Fruit fly (Drosophila melanogaster) ovary, adult (tissue): ENCODE data around the gene CG13894.

Experiments
- CG17801 ChIP-seq: fragments of 200-800 bp; optimal IDR thresholded peaks from 2 replicates; lab custom pipeline; 2019; ENCODE audit warnings: missing biosample characterization, mild to moderate bottlenecking, missing genetic modification characterization, moderate library complexity; ENCODE audit not compliant: partially characterized antibody

CG13894 gene

dm6 chr3L:681793-682369 is 17.1 kb downstream of the CG13894 start:
- TF ChIP-seq CG17801 (GFP tag; lab: Kevin White, UChicago): peak; percentile 49

dm6 chr3L:680258-680657 is 18.7 kb downstream of the CG13894 start, which contains the start of gene CG17129:
Gene CG17129 (minus strand): TSS chr3L:680326.
- TF ChIP-seq CG17801 (GFP tag; lab: Kevin White, UChicago): peak; percentile 70

DNA sequence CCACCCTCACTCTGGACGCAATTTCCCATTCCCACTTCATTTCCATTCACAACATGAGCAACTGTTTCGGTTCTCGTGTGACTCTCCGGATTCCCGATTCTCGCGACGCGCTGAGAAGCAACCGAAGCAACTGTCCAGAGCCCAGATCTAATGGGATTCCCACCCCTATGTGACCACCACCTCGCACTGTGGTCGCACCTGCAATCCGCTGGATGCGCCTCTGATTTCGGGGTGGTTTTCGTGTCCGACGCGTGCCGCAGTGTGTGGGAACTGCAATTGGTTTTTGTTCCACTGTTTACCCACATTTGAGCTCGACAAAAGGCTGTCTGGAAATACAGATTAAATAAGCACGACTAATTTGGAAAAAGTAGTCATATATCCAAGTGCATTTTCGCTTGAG is 23.1 kb downstream of the CG13894 start:
- no peak for TF ChIP-seq CG17801 (GFP tag; lab: Kevin White, UChicago)

- TF ChIP-seq CG17801 (GFP tag; lab: Kevin White, UChicago): no peak
Measured at dm6 chr3L:673324-673723, 25.6 kb downstream of the CG13894 start.

DNA sequence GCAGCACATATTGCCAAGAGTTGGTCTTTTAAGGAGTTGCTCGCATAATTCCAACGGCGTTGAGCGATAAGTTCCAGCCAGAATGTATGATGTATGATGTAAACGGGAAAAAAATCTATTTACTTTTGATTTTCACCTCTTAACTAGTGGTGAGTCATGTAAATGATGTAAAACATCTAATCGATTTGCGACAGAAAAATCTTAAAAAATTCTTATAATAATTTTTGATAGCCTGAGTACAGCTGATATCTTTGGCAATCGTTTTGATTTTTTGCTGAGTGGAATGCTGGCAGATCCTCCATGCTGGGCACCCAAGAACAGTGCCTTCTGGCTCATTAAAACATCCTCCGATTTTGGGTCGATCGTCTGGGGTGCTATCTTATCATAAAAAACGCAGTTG is 32.4 kb downstream of the CG13894 start:
- no peak for TF ChIP-seq CG17801 (GFP tag; lab: Kevin White, UChicago)

DNA sequence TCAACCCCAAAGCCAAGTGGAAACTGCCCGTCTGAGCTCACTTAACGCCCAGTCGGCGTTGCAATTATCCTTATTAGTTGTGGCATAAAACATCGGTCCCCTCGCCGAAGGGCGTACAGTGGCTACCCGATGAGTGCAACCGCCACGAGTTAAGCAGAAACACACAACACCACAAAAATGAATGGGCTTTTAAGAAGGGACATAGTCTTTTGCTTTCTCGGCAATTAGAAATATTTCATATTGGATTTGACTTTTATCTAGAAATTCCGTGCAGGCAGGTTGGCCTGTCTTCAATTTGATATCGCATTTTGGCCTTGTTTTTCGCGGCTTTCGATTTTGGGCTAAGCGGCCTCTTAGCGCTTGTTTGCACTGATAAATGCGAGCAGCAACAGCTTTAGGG is 35.1 kb downstream of the CG13894 start:
- no peak for TF ChIP-seq CG17801 (GFP tag; lab: Kevin White, UChicago)

DNA sequence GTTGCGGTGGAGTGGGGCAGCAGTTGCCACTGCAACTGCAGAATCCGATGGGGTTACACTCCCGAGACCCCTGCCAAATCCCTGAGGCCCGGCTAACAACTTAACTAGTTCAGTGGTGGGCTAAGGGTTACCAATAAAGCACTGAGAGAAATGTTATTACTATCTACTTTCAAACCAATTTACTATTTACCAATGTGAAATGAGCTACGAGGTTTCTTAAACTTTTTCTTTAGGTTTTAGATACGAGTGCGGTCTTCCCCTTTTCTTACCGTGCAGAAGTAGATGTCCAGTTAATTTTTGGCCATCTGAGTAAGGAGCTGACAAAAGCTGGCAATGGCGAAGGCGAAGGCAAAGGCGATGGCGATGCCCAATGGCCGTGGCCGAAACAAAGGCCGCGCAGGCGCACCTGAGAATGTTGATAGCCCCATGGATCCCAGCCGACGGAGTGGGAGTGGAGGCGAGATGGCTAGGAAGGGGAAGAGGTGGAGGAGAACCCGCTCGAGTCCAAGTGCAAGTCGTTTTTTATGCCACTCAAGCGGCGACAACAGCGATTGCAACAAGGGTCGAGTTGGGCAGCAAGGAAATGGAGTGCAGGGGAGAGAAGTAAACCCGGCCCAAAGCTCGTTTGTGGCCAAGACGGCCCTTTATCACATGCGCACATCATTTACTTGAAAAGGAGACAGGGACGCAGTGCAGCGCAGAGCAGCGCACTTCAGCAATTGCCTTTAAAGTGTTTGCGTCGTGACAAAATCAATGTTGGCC is 38.4 kb downstream of the CG13894 start:
- no peak for TF ChIP-seq CG17801 (GFP tag; lab: Kevin White, UChicago)

DNA sequence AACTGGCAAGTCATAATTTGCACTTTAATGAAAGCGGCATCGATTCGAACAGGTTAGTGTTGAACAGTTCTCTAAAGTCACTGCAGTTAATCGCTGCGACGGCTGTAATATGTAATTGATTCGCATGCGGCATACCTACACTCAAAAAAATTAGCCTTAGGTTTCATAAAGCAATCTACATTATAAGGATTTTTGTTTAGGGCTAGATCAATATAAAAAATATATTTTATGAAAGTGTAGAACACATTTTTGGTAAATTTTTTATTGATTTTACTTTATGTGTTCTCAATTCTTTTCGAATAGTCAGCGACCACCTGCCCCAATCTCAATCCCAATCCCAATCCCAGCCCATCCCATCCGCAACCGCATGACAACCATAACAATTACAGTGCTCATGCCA is 40.7 kb downstream of the CG13894 start:
- no peak for TF ChIP-seq CG17801 (GFP tag; lab: Kevin White, UChicago)

- peak; percentile 95 for TF ChIP-seq CG17801 (GFP tag; lab: Kevin White, UChicago)
Measured at dm6 chr3L:654019-654418, 44.9 kb downstream of the CG13894 start, which contains the start of the genes MED30 and Rev1. Gene MED30 (minus strand): TSS chr3L:654089. Gene Rev1 (plus strand): TSS chr3L:654363.

DNA sequence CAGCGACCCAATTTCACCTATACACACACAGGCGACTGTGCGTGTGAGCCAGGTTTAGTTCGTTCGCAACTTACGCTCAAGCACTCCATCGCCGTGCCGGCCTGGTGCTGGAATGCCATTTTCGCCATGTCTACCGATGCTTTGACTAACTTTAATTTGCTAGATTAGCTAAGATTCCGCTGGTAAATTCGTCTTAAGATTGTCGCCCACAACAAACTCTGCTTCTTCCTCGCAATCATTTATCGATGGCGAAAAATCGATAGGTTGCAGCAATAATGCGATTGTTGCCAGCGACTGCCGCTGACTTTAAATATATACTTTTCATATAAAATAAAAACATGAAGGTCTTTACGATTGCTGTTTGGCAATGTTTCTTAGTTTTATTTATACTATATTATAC is 46.3 kb downstream of the CG13894 start, which contains the start of gene CG3402:
Gene CG3402, minus strand, starts transcription at position 245 of the 400 bp plus-strand sequence.
- TF ChIP-seq CG17801 (GFP tag; lab: Kevin White, UChicago): no peak

DNA sequence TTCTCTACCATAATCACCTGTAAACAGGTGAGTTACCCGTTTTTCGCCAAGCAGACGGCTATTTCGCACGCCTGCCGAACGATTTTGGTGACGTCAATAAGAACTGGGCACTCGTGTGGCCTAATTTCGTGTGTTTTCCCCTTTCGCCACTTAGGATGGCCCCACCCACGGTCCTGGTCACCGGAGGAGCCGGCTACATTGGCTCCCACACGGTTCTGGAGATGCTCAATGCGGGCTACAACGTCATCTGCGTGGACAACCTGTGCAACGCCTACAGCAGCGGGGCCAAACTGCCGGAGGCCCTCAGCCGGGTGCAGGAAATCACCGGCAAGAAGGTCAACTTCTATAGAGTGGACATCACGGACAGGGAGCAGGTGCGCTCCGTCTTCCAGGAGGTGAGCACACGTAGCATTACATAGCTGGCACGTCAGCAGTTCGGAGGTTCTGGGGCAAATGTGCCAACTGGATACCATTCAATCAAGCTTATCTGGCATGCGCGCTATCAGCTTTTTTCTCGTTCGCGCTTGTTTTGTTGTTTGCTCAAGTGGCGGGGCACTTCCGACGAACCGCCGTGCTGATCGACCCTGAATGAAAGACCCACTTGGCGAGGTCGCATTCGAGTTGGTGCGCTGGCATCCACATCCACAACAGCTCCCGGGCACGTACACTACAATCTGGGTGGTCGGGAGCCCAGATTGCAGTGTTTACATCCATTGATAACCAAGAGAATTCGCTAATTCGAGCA is 49.7 kb downstream of the CG13894 start:
- TF ChIP-seq CG17801 (GFP tag; lab: Kevin White, UChicago): no peak

dm6 chr3L:648155-649024 is 50.6 kb downstream of the CG13894 start, which contains the start of gene Gale:
Gene Gale (plus strand): TSS chr3L:648555.
- no peak for TF ChIP-seq CG17801 (GFP tag; lab: Kevin White, UChicago)

DNA sequence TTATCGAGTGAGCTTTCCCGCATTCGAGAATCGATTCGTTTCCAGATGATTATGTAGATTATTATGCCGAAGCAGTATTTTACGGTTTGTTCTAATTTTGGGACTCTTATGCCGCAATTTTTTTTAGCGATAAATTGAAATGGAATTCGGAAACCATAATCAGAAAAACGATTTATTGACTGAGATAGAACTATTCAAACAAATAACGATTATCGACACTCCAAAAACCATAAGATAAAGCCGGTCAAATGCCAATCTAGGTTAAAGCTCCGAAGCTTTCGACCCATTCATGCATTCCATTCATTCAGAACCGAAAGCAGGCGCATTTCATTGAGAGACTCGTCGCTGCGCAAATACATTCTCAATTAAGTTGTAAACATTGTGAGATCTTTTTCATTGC is 51.4 kb downstream of the CG13894 start:
- no peak for TF ChIP-seq CG17801 (GFP tag; lab: Kevin White, UChicago)

DNA sequence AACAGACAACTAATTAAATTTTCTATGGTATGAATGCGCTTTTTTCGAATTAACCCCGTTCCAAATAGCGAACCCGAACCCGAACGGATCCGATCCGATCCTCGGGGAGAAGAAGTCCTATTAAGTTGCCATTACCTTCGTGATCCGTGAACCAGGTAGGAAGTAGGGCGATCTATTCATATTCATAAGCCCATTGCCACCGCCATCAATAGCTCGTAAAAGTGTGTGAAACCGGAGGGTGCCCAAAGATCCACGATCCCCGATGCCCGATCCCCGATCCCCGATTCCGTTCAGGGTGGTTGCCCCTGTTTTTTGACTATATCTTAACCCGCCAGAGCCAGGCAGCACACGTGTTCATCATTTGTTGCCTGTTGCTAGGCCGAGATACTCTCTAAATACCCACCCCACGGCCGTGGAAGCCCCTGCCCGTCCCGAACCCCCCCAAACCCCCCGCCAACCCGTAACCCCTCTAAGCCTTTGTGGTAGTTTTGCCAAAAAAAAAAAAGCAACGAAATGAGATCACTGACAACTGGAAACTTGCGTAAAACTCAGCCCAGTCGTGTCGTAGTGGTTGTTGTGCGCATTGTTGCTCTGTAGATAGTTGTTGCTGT is 53.4 kb downstream of the CG13894 start:
- TF ChIP-seq CG17801 (GFP tag; lab: Kevin White, UChicago): no peak
